Worm (Caenorhabditis elegans): ENCODE results near the gene str-73.

DNA sequence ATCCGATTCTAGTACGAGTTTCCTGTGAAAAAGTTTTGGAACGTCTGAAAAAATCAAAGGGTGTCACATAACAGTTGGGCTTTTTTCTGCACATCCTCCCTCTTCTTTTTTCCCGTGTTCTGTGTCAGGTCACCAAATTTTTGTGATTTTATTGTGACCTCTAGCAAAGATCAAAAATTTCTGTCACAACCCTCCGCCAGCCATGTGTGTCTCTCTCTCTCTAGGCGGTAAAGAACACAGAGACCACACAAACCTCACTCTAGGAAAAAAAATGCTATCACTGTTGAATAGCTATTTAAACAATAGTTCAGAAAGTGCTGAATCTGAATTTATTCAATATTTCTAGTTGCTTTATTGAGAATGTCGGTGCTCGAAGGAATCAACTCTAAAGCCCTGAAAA is 39.4 kb upstream of the str-73 start, which contains the start of gene gst-44:
- no peak for TF ChIP-seq F13C5.2 (tag; optimal IDR thresholded peaks at IDR 0.05)
- TF ChIP-seq hmbx-1 (tag; optimal IDR thresholded peaks at IDR 0.05) = no peak
- no peak for TF ChIP-seq ama-1 (optimal IDR thresholded peaks at IDR 0.05)
- TF ChIP-seq sea-1 (GFP tag; conservative IDR thresholded peaks at IDR 0.05) = no peak
- no peak for TF ChIP-seq tbx-11 (GFP tag; IDR thresholded peaks at IDR 0.05)
- TF ChIP-seq pes-1 (GFP tag; IDR thresholded peaks at IDR 0.05) = no peak

Data from whole organism, early embryonic.